Worm (Caenorhabditis elegans) whole organism, young adult: ENCODE results near the gene Y66C5A.1.

ENCODE experiments used
- B0035.1 ChIP-seq: sonication (generic microtip); optimal IDR thresholded peaks from 2 replicates; lab custom pipeline; 2016; ENCODE audit warnings: missing genetic modification characterization, mild to moderate bottlenecking, missing compliant biosample characterization, missing genotype, missing genetic modification reagents
- B0336.3 ChIP-seq: fragments of 200-800 bp; sonication (Bioruptor generic); IDR thresholded peaks from 2 replicates; pipeline ENCODE4 v1.3.6; 2022; ENCODE audit warnings: missing genetic modification characterization, missing compliant biosample characterization
- C06A6.2 ChIP-seq: fragments of 200-800 bp; sonication (Bioruptor generic); conservative IDR thresholded peaks from 2 replicates; pipeline ENCODE4 v1.3.6; 2022; ENCODE audit warnings: missing genetic modification characterization, missing compliant biosample characterization
- D2030.7 ChIP-seq: fragments of 200-800 bp; sonication (Bioruptor generic); IDR thresholded peaks from 2 replicates; pipeline ENCODE4 v1.3.6; 2022; ENCODE audit warnings: missing genetic modification reagents, missing genetic modification characterization, missing compliant biosample characterization
- F37B4.10 ChIP-seq: fragments of 200-800 bp; sonication (Bioruptor generic); IDR thresholded peaks from 2 replicates; pipeline ENCODE4 v1.3.6; 2022; ENCODE audit warnings: missing genetic modification characterization, missing compliant biosample characterization
- F49E8.2 ChIP-seq: sonication (generic microtip); optimal IDR thresholded peaks from 3 replicates; lab custom pipeline; 2017; ENCODE audit warnings: missing genetic modification characterization, mild to moderate bottlenecking, missing compliant biosample characterization, antibody characterized with exemption, moderate library complexity; ENCODE audit not compliant: insufficient read depth
- K12H6.12 ChIP-seq: fragments of 200-800 bp; sonication (Bioruptor generic); optimal IDR thresholded peaks from 2 replicates; lab custom pipeline; 2018; ENCODE audit warnings: mild to moderate bottlenecking, missing genetic modification characterization, missing compliant biosample characterization
- T07F8.4 ChIP-seq: sonication (generic microtip); optimal IDR thresholded peaks from 2 replicates; lab custom pipeline; 2016; ENCODE audit warnings: mild to moderate bottlenecking, missing genetic modification characterization, moderate library complexity, missing compliant biosample characterization
- Y53G8AR.9 ChIP-seq: fragments of 200-800 bp; sonication (Bioruptor generic); conservative IDR thresholded peaks from 2 replicates; pipeline ENCODE4 v1.3.6; 2022; ENCODE audit warnings: missing genetic modification reagents, missing genetic modification characterization, missing compliant biosample characterization
- atf-7 ChIP-seq: sonication (generic microtip); optimal IDR thresholded peaks from 2 replicates; lab custom pipeline; 2017; ENCODE audit warnings: mild to moderate bottlenecking, missing genetic modification characterization, missing compliant biosample characterization
- athp-1 ChIP-seq: sonication (generic microtip); optimal IDR thresholded peaks from 2 replicates; lab custom pipeline; 2017; ENCODE audit warnings: mild to moderate bottlenecking, missing genetic modification characterization, missing compliant biosample characterization
- attf-5 ChIP-seq: fragments of 200-800 bp; sonication (Bioruptor generic); optimal IDR thresholded peaks from 2 replicates; lab custom pipeline; 2018; ENCODE audit warnings: mild to moderate bottlenecking, missing genetic modification characterization, missing compliant biosample characterization
- ccch-3 ChIP-seq: fragments of 200-800 bp; sonication (Bioruptor generic); optimal IDR thresholded peaks from 2 replicates; lab custom pipeline; 2018; ENCODE audit warnings: mild to moderate bottlenecking, missing genetic modification characterization, missing compliant biosample characterization
- cebp-1 ChIP-seq, 2 experiments: fragments of 200-800 bp in 1 of 2; sonication (Bioruptor generic) in 1 of 2; sonication (generic microtip) in 1 of 2; IDR thresholded peaks in 1 of 2; optimal IDR thresholded peaks in 1 of 2; 2 replicates each; pipeline versions ENCODE4 v1.3.6 to Lab custom; 2017 to 2022; ENCODE audit warnings: missing compliant biosample characterization in 2 of 2, missing genetic modification characterization in 2 of 2, mild to moderate bottlenecking in 1 of 2, missing genetic modification reagents in 1 of 2, moderate library complexity in 1 of 2
- cebp-2 ChIP-seq: fragments of 200-800 bp; sonication (Bioruptor generic); IDR thresholded peaks from 2 replicates; pipeline ENCODE4 v1.3.6; 2022; ENCODE audit warnings: missing genetic modification characterization, missing compliant biosample characterization
- ceh-58 ChIP-seq: fragments of 200-800 bp; sonication (Bioruptor generic); IDR thresholded peaks from 2 replicates; pipeline ENCODE4 v1.3.6; 2022; ENCODE audit warnings: missing genetic modification characterization, missing compliant biosample characterization
- ceh-91 ChIP-seq: fragments of 200-800 bp; sonication (Bioruptor generic); IDR thresholded peaks from 2 replicates; pipeline ENCODE4 v1.3.6; 2022; ENCODE audit warnings: missing genetic modification reagents, missing genetic modification characterization, missing compliant biosample characterization
- chd-7 ChIP-seq: sonication (generic microtip); optimal IDR thresholded peaks from 2 replicates; lab custom pipeline; 2016; ENCODE audit warnings: mild to moderate bottlenecking, missing genetic modification characterization, moderate library complexity, missing compliant biosample characterization
- egrh-3 ChIP-seq: fragments of 200-800 bp; sonication (Bioruptor generic); IDR thresholded peaks from 2 replicates; pipeline ENCODE4 v1.3.6; 2022; ENCODE audit warnings: missing genetic modification reagents, missing genetic modification characterization, missing compliant biosample characterization
- ekl-4 ChIP-seq: fragments of 200-800 bp; sonication (Bioruptor generic); IDR thresholded peaks from 2 replicates; pipeline ENCODE4 v1.3.6; 2022; ENCODE audit warnings: missing genetic modification reagents, missing genetic modification characterization, missing compliant biosample characterization
- ets-4 ChIP-seq: fragments of 200-800 bp; sonication (Bioruptor generic); optimal IDR thresholded peaks from 2 replicates; lab custom pipeline; 2018; ENCODE audit warnings: mild to moderate bottlenecking, missing genetic modification characterization, missing compliant biosample characterization
- hmg-1.2 ChIP-seq: fragments of 200-800 bp; sonication (Bioruptor generic); IDR thresholded peaks from 2 replicates; pipeline ENCODE4 v1.3.6; 2022; ENCODE audit warnings: missing genetic modification reagents, missing genetic modification characterization, missing compliant biosample characterization
- hrde-1 ChIP-seq: sonication (generic microtip); optimal IDR thresholded peaks from 2 replicates; lab custom pipeline; 2016; ENCODE audit warnings: missing genetic modification characterization, mild to moderate bottlenecking, missing compliant biosample characterization, moderate library complexity, missing genotype, missing genetic modification reagents, borderline replicate concordance
- lag-1 ChIP-seq: fragments of 200-800 bp; sonication (Bioruptor generic); IDR thresholded peaks from 2 replicates; pipeline ENCODE4 v1.3.6; 2022; ENCODE audit warnings: missing genetic modification reagents, missing genetic modification characterization, missing compliant biosample characterization
- lin-26 ChIP-seq: fragments of 200-800 bp; sonication (Bioruptor generic); IDR thresholded peaks from 2 replicates; pipeline ENCODE4 v1.3.6; 2022; ENCODE audit warnings: missing genetic modification reagents, missing genetic modification characterization, missing compliant biosample characterization
- lin-40 ChIP-seq: sonication (generic microtip); optimal IDR thresholded peaks from 2 replicates; lab custom pipeline; 2016; ENCODE audit warnings: missing genetic modification characterization, mild to moderate bottlenecking, missing compliant biosample characterization, missing genotype, missing genetic modification reagents
- madf-3 ChIP-seq: fragments of 200-800 bp; sonication (Bioruptor generic); IDR thresholded peaks from 2 replicates; pipeline ENCODE4 v1.3.6; 2022; ENCODE audit warnings: missing genetic modification reagents, missing genetic modification characterization, missing compliant biosample characterization
- mxl-1 ChIP-seq: sonication (generic microtip); optimal IDR thresholded peaks from 2 replicates; lab custom pipeline; 2016; ENCODE audit warnings: missing genetic modification characterization, missing compliant biosample characterization
- nfya-1 ChIP-seq: sonication (generic microtip); optimal IDR thresholded peaks from 2 replicates; lab custom pipeline; 2017; ENCODE audit warnings: antibody characterized with exemption, missing compliant biosample characterization, missing genetic modification characterization, borderline replicate concordance; ENCODE audit not compliant: insufficient read depth
- nfya-2 ChIP-seq: fragments of 200-800 bp; sonication (Bioruptor generic); IDR thresholded peaks from 2 replicates; pipeline ENCODE4 v1.3.6; 2022; ENCODE audit warnings: missing genetic modification reagents, missing genetic modification characterization, missing compliant biosample characterization
- nhr-120 ChIP-seq: fragments of 200-800 bp; sonication (Bioruptor generic); IDR thresholded peaks from 2 replicates; pipeline ENCODE4 v1.3.6; 2022; ENCODE audit warnings: missing genetic modification characterization, missing compliant biosample characterization
- nhr-80 ChIP-seq: sonication (generic microtip); optimal IDR thresholded peaks from 2 replicates; lab custom pipeline; 2016; ENCODE audit warnings: missing genetic modification characterization, missing compliant biosample characterization
- nhr-90 ChIP-seq: sonication (generic microtip); optimal IDR thresholded peaks from 2 replicates; lab custom pipeline; 2016; ENCODE audit warnings: missing genotype, mild to moderate bottlenecking, missing genetic modification characterization, missing compliant biosample characterization
- repo-1 ChIP-seq: sonication (generic microtip); optimal IDR thresholded peaks from 2 replicates; lab custom pipeline; 2017; ENCODE audit warnings: mild to moderate bottlenecking, missing genetic modification characterization, missing compliant biosample characterization
- rpc-1 ChIP-seq, 2 experiments: fragments of 150-350 bp in 1 of 2; sonication (generic microtip) in 1 of 2; optimal IDR thresholded peaks; 2 replicates each; lab custom pipeline; 2014 to 2018; ENCODE audit warnings: missing biosample characterization in 1 of 2, missing genetic modification characterization in 1 of 2, missing genetic modification reagents in 1 of 2, missing genotype in 1 of 2
- unc-130 ChIP-seq: sonication (generic microtip); optimal IDR thresholded peaks from 2 replicates; lab custom pipeline; 2016; ENCODE audit warnings: missing genetic modification reagents, missing genetic modification characterization, missing compliant biosample characterization
- xnd-1 ChIP-seq: sonication (generic microtip); optimal IDR thresholded peaks from 2 replicates; lab custom pipeline; 2016; ENCODE audit warnings: missing genotype, missing genetic modification reagents, missing genetic modification characterization, missing compliant biosample characterization
- ztf-18 ChIP-seq: sonication (generic microtip); optimal IDR thresholded peaks from 2 replicates; lab custom pipeline; 2016; ENCODE audit warnings: missing genotype, mild to moderate bottlenecking, missing genetic modification characterization, missing compliant biosample characterization
- ztf-26 ChIP-seq: sonication (generic microtip); optimal IDR thresholded peaks from 2 replicates; lab custom pipeline; 2017; ENCODE audit warnings: missing genetic modification characterization, missing compliant biosample characterization

Gene Y66C5A.1

DNA sequence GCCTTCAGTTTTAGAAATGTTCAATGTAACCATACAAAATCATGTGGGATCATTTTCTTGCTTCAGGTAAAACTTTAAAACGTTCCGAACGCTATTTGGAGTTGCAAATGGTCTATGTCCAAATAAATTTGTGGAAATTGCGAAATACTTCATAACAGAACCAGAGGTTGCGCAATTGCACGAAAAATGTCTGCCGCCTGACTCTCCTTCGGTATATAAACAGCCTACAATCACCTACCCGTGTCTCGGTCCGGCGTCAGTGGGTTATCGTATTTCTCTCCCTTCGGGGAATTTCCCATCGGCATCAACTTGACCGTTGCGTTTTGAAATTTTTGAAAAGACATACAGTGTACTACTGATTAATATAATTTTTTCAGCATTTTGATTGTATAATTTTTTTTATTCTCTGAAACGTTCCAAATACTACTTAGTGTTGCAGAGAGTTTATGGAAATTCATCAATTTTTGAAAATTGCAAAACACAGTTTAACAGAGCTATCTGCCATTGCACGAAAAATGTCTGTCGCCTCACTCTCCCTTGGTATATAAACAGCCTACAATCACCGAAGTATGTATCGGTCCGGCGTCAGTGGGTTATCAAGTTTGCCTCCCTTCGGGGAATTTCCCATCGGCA, 21.4 kb upstream of the Y66C5A.1 start (continued):
- 0 out of 2 replicates have a peak, but pooled peaks have one; percentile 56 for TF ChIP-seq madf-3 (GFP tag; lab: Robert Waterston, UW)
- TF ChIP-seq nhr-120 (GFP tag; lab: Robert Waterston, UW): 0 out of 2 replicates have a peak, but pooled peaks have one; percentile 71
- peak; percentile 51 for TF ChIP-seq atf-7 (tag; lab: Kevin White, UChicago)
- peak; percentile 83 for TF ChIP-seq repo-1
- no peak for TF ChIP-seq lag-1 (GFP tag; lab: Robert Waterston, UW)
- TF ChIP-seq Y53G8AR.9: no peak
- TF ChIP-seq unc-130: no peak
- TF ChIP-seq nhr-80 (tag; lab: Kevin White, UChicago): peak; percentile 14
- TF ChIP-seq ccch-3 (GFP tag; lab: Kevin White, UChicago): no peak
- TF ChIP-seq lin-40 (tag; lab: Kevin White, UChicago): peak; percentile 81
- TF ChIP-seq ets-4: no peak
- no peak for TF ChIP-seq D2030.7 (GFP tag; lab: Robert Waterston, UW)
- peak; percentile 27 for TF ChIP-seq athp-1
- TF ChIP-seq B0035.1 (tag; lab: Kevin White, UChicago): no peak
- TF ChIP-seq rpc-1 (optimal IDR thresholded peaks at IDR 0.05; lab: Kevin White, UChicago): peak; percentile 65
- TF ChIP-seq rpc-1 (tag; optimal IDR thresholded peaks at IDR 0.05; lab: Kevin White, UChicago): peak; percentile 55
- TF ChIP-seq egrh-3: no peak
- TF ChIP-seq C06A6.2 (GFP tag; lab: Robert Waterston, UW): 0 out of 2 replicates have a peak, but pooled peaks have one; percentile 10
- no peak for TF ChIP-seq nfya-1 (tag; lab: Kevin White, UChicago)
- TF ChIP-seq mxl-1 (tag; lab: Kevin White, UChicago): no peak
- TF ChIP-seq ztf-18 (tag; lab: Kevin White, UChicago): peak; percentile 39
- no peak for TF ChIP-seq F37B4.10 (GFP tag; lab: Robert Waterston, UW)
- no peak for TF ChIP-seq F49E8.2 (tag; lab: Kevin White, UChicago)
- peak; percentile 64 for TF ChIP-seq nhr-90 (tag; lab: Kevin White, UChicago)
- peak; percentile 99 for TF ChIP-seq cebp-1 (GFP tag; IDR thresholded peaks at IDR 0.05; lab: Robert Waterston, UW)
- TF ChIP-seq cebp-1 (tag; optimal IDR thresholded peaks at IDR 0.05; lab: Kevin White, UChicago): peak; percentile 100
- peak; percentile 40 for TF ChIP-seq attf-5 (GFP tag; lab: Kevin White, UChicago)
- TF ChIP-seq B0336.3: 0 out of 2 replicates have a peak, but pooled peaks have one; percentile 34
- TF ChIP-seq ceh-58: no peak
- no peak for TF ChIP-seq T07F8.4 (tag; lab: Kevin White, UChicago)
- TF ChIP-seq cebp-2: peak; percentile 69; the same call in 1 of the 2 replicates
- peak; percentile 25; the same call in 1 of the 2 replicates for TF ChIP-seq ekl-4 (GFP tag; lab: Robert Waterston, UW)
- peak; percentile 49 for TF ChIP-seq ztf-26 (tag; lab: Kevin White, UChicago)
- TF ChIP-seq, all 124 proteins: peak for 41

DNA sequence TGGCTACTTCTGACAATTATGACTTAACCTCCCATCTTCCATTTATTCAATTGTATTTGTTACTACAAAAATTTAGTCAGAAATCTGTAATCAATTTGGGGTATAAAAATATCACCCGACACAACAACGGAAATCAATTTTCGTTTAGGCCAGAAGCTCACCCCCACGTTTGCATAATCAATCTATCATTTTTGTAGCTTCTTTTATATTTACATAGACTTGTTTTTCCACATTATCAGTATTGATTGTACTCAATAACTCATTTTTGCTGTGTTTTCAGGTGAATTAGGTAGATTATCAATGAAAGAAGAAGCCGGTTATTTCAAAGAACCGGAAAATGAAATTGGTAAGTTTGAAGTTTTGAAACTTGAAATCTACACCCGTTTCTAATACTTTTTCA, 18.4 kb upstream of the Y66C5A.1 start, which contains the start of gene M163.5:
Gene M163.5 (plus strand): TSS at position 301 of the 400 bp plus-strand sequence.
- TF ChIP-seq hmg-1.2 (GFP tag; lab: Robert Waterston, UW) (no peak), nfya-2 (GFP tag; lab: Robert Waterston, UW) (no peak), ceh-91 (no peak), athp-1 (no peak), K12H6.12 (tag; lab: Kevin White, UChicago) (no peak), Y53G8AR.9 (no peak)

DNA sequence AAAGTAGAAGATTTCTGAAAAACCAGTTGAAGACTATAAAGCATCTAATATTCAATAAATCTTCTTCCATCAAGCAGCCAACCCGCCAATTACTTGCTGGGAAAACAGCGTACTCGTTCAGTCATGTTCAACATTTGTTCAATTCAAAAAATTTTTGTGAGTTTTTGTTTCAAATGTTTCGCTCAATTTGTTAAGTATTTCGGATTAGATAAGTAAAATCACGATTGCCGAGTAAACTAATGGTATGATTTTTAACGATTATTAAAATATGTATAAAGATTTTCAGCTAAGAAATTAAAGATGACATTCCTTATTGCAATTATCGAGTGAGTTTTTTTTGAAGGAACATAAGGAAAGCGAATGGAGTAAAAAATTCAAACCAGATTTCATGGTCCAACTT, 15.4 kb upstream of the Y66C5A.1 start, which contains the start of gene M163.10:
Gene M163.10 (plus strand): TSS at position 301 of the 400 bp plus-strand sequence.
- TF ChIP-seq lin-26 (GFP tag; lab: Robert Waterston, UW) (no peak), hrde-1 (tag; lab: Kevin White, UChicago) (no peak), xnd-1 (tag; lab: Kevin White, UChicago) (no peak), chd-7 (tag; lab: Kevin White, UChicago) (no peak)
